Worm (Caenorhabditis elegans) whole organism, early embryonic: ENCODE data around the gene F59F4.3.

Experiments
- B0310.2 ChIP-seq: sonication (generic microtip); optimal IDR thresholded peaks from 2 replicates; lab custom pipeline; 2016; ENCODE audit warnings: mild to moderate bottlenecking, missing genetic modification characterization, missing compliant biosample characterization
- ama-1 ChIP-seq: fragments of 150-350 bp; optimal IDR thresholded peaks from 2 replicates; lab custom pipeline; 2014
- flt-1 ChIP-seq: fragments of 200-800 bp; sonication (Bioruptor generic); IDR thresholded peaks from 2 replicates; pipeline ENCODE4 v1.3.6; 2022; ENCODE audit warnings: missing genetic modification characterization, missing compliant biosample characterization

DNA sequence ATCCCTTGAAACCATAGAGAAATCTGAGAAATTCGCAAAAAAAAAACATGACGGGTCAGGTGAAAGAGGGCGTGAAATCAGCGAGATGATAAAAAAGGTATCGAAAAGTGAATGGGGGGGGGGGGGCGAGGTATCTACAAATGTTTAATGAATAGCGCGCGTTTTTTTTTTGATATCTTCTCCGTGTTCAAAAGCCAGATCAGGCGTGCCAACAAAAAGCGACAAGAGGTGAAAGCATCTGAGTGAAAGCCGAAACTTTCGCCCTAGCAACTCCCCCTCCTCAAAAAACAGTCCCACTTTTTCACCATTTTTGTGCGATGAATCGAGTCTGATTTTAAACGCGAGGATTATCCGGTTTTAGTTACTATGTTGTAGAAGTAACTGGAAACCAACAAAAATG lies 40.6 kb upstream of the F59F4.3 start:
- no peak for TF ChIP-seq ama-1 (lab: Kevin White, UChicago)
- no peak for TF ChIP-seq flt-1 (GFP tag; lab: Robert Waterston, UW)
- no peak for TF ChIP-seq B0310.2 (tag; lab: Kevin White, UChicago)
